Fruit fly (Drosophila melanogaster): ENCODE data around the gene CG12541.

The CG12541 gene

DNA sequence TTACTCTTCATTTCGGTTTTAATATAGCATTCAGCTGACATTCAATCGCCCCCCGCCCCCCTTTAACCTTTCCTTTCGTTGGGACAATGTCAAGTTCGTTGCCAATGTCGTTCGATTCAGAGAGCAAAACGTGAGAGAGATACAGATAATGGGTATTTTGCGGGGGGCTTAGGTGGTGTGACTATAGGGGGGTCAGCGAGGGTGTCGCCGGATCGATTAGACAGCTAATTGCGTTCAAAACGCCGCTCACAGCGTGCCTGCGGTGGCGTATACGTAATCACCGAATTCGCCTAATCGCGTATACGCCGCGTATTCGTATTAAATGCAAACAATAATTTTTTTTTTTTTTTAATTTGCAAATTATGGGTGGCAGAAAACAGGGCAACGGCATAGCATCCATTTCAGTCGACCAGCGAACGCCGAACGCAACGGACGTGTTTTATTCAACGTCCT is 3.2 kb upstream of the CG12541 start, which contains the start of gene CG4607:
CG4607 (plus strand) TSS at position 403 of the 453 bp plus-strand sequence.
- peak; percentile 68 for TF ChIP-seq ftz-f1 (GFP tag; optimal IDR thresholded peaks at IDR 0.05)
- TF ChIP-seq tin (GFP tag; optimal IDR thresholded peaks at IDR 0.05), result no peak
- TF ChIP-seq tll (GFP tag; optimal IDR thresholded peaks at IDR 0.05), result no peak
- TF ChIP-seq Deaf1 (tag; optimal IDR thresholded peaks at IDR 0.05), result no peak
- no peak for TF ChIP-seq CG1603 (tag; optimal IDR thresholded peaks at IDR 0.05)
- no peak for TF ChIP-seq CG9876 (GFP tag; optimal IDR thresholded peaks at IDR 0.05)
- 0 out of 2 replicates have a peak, but pooled peaks have one; percentile 33 for TF ChIP-seq CG9932 (GFP tag; IDR thresholded peaks at IDR 0.05)
- no peak for TF ChIP-seq prd (optimal IDR thresholded peaks at IDR 0.05)
- TF ChIP-seq prd (GFP tag; IDR thresholded peaks at IDR 0.05), result peak; percentile 21; the same call in 1 of the 3 replicates
- TF ChIP-seq CG9727 (GFP tag; optimal IDR thresholded peaks at IDR 0.05), result no peak
- no peak for TF ChIP-seq CG31224 (GFP tag; IDR thresholded peaks at IDR 0.05)
- TF ChIP-seq slbo (GFP tag; IDR thresholded peaks at IDR 0.05), result 0 out of 2 replicates have a peak, but pooled peaks have one; percentile 10
- no peak for TF ChIP-seq crp (GFP tag; optimal IDR thresholded peaks at IDR 0.05)
- TF ChIP-seq HmgZ (tag; optimal IDR thresholded peaks at IDR 0.05), result no peak
- TF ChIP-seq odd (GFP tag; optimal IDR thresholded peaks at IDR 0.05), result no peak
- TF ChIP-seq ERR (GFP tag; optimal IDR thresholded peaks at IDR 0.05), result peak; percentile 53
- no peak for TF ChIP-seq gsb (GFP tag; IDR thresholded peaks at IDR 0.05)
- no peak for TF ChIP-seq gt (GFP tag; IDR thresholded peaks at IDR 0.05)
- TF ChIP-seq CG8944 (GFP tag; optimal IDR thresholded peaks at IDR 0.05), result no peak
- no peak for TF ChIP-seq CG14014 (GFP tag; IDR thresholded peaks at IDR 0.05)
- no peak for TF ChIP-seq tx (GFP tag; optimal IDR thresholded peaks at IDR 0.05)
- no peak for TF ChIP-seq gcm2 (GFP tag; optimal IDR thresholded peaks at IDR 0.05)
- no peak for TF ChIP-seq CG31441 (GFP tag; IDR thresholded peaks at IDR 0.05)
- TF ChIP-seq Lhr (GFP tag; optimal IDR thresholded peaks at IDR 0.05), result no peak
- no peak for TF ChIP-seq run (tag; optimal IDR thresholded peaks at IDR 0.05)
- no peak for TF ChIP-seq B-H1 (GFP tag; IDR thresholded peaks at IDR 0.05)
- no peak for TF ChIP-seq CG9215 (GFP tag; IDR thresholded peaks at IDR 0.05)
- TF ChIP-seq CG14860 (GFP tag; IDR thresholded peaks at IDR 0.05; ENCODE audit: partially characterized antibody), result no peak
- peak; percentile 71 for TF ChIP-seq CG7372 (GFP tag; IDR thresholded peaks at IDR 0.05)
- TF ChIP-seq CG3838 (GFP tag; optimal IDR thresholded peaks at IDR 0.05), result no peak
- no peak for TF ChIP-seq CG8765 (GFP tag; IDR thresholded peaks at IDR 0.05)
- no peak for TF ChIP-seq CG4360 (GFP tag; IDR thresholded peaks at IDR 0.05)
- TF ChIP-seq Dll (GFP tag; IDR thresholded peaks at IDR 0.05; ENCODE audit: partially characterized antibody), result no peak
- no peak for TF ChIP-seq CG13775 (GFP tag; optimal IDR thresholded peaks at IDR 0.05)
- TF ChIP-seq abd-A (tag; optimal IDR thresholded peaks at IDR 0.05), result no peak
- no peak for TF ChIP-seq CG2889 (GFP tag; IDR thresholded peaks at IDR 0.05)
- no peak for TF ChIP-seq Dek (tag; optimal IDR thresholded peaks at IDR 0.05)
- TF ChIP-seq CHES-1-like (GFP tag; optimal IDR thresholded peaks at IDR 0.05), result no peak
- TF ChIP-seq Stat92E (GFP tag; optimal IDR thresholded peaks at IDR 0.05), result no peak
- peak; percentile 66 for TF ChIP-seq Ets65A (GFP tag)
- no peak for TF ChIP-seq Fer1 (GFP tag; optimal IDR thresholded peaks at IDR 0.05)
- TF ChIP-seq corto (GFP tag; optimal IDR thresholded peaks at IDR 0.05), result no peak
- TF ChIP-seq CG10543 (GFP tag; optimal IDR thresholded peaks at IDR 0.05), result no peak
- no peak for TF ChIP-seq CG11247 (GFP tag; IDR thresholded peaks at IDR 0.05)
- TF ChIP-seq Pdp1 (GFP tag; optimal IDR thresholded peaks at IDR 0.05), result peak in 1 of 2 experiments; percentile 36
- no peak for TF ChIP-seq vnd (GFP tag; IDR thresholded peaks at IDR 0.05; ENCODE audit: partially characterized antibody)
- TF ChIP-seq br (optimal IDR thresholded peaks at IDR 0.05), result no peak
- no peak for TF ChIP-seq CG17829 (tag; optimal IDR thresholded peaks at IDR 0.05)
- no peak for TF ChIP-seq CkIIα-i1 (GFP tag; IDR thresholded peaks at IDR 0.05)
- no peak for TF ChIP-seq Sox100B (GFP tag; optimal IDR thresholded peaks at IDR 0.05)
- TF ChIP-seq twi (tag; optimal IDR thresholded peaks at IDR 0.05), result no peak
- peak; percentile 94 for TF ChIP-seq sug (tag; optimal IDR thresholded peaks at IDR 0.05)

Measured in whole organism, embryonic.